Worm (Caenorhabditis elegans) whole organism, L1 larva: ENCODE measurements around the gene bbln-1.

ENCODE experiments used
- ama-1 ChIP-seq: fragments of 150-350 bp; optimal IDR thresholded peaks from 2 replicates; lab custom pipeline; 2014
- ces-1 ChIP-seq: fragments of 150-350 bp; optimal IDR thresholded peaks from 2 replicates; lab custom pipeline; 2014; ENCODE audit warnings: missing biosample characterization, missing genetic modification reagents, missing genetic modification characterization
- lin-13 ChIP-seq: fragments of 150-350 bp; optimal IDR thresholded peaks from 2 replicates; lab custom pipeline; 2014; ENCODE audit warnings: missing biosample characterization, missing genetic modification reagents, missing genetic modification characterization
- nhr-12 ChIP-seq: sonication (generic microtip); optimal IDR thresholded peaks from 2 replicates; lab custom pipeline; 2017; ENCODE audit warnings: missing biosample characterization, missing genetic modification characterization
- snpc-4 ChIP-seq: fragments of 150-350 bp; optimal IDR thresholded peaks from 2 replicates; lab custom pipeline; 2014; ENCODE audit warnings: missing biosample characterization, missing genetic modification characterization
- tbx-2 ChIP-seq: sonication (generic microtip); optimal IDR thresholded peaks from 2 replicates; lab custom pipeline; 2016; ENCODE audit warnings: missing genetic modification characterization, missing compliant biosample characterization
- unc-62 ChIP-seq: fragments of 150-350 bp; optimal IDR thresholded peaks from 2 replicates; lab custom pipeline; 2014; ENCODE audit warnings: missing biosample characterization, missing genetic modification reagents, missing genetic modification characterization

- no peak for TF ChIP-seq ces-1 (GFP tag; lab: Kevin White, UChicago)
- TF ChIP-seq unc-62: no peak
- no peak for TF ChIP-seq ama-1 (lab: Kevin White, UChicago)
- no peak for TF ChIP-seq snpc-4 (tag; lab: Kevin White, UChicago)
- TF ChIP-seq nhr-12 (tag; lab: Kevin White, UChicago): no peak
- no peak for TF ChIP-seq lin-13 (GFP tag; lab: Kevin White, UChicago)
- no peak for TF ChIP-seq tbx-2 (tag; lab: Kevin White, UChicago)
Observed at ce11 chrX:3119606-3120005, 32.7 kb downstream of the bbln-1 start.
